Fruit fly (Drosophila melanogaster): ENCODE data around the gene CG7173.

The CG7173 gene

DNA sequence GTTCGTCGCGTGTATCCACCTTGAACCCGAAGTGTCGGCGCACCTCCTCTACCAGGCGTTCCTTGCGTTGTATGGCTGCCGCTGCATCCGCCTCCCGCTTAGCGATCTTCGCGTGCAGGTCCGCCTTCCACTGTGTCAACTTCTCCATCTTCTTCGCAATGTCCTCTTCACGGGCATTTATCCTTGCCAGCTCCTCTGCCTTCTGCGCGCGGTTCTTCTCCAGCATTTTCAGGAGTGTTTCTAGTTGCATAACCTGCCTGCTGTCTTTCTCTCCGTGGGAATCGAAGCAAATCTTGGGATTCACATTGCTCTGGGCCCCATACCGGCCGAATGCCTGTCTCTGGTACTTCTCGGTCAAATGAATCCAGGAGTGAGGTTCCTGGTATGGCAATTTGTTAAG is 10.2 kb upstream of the CG7173 start:
- TF ChIP-seq insv (optimal IDR thresholded peaks at IDR 0.05) (no peak), Sin3A (optimal IDR thresholded peaks at IDR 0.05) (no peak), h (optimal IDR thresholded peaks at IDR 0.05) (no peak)

DNA sequence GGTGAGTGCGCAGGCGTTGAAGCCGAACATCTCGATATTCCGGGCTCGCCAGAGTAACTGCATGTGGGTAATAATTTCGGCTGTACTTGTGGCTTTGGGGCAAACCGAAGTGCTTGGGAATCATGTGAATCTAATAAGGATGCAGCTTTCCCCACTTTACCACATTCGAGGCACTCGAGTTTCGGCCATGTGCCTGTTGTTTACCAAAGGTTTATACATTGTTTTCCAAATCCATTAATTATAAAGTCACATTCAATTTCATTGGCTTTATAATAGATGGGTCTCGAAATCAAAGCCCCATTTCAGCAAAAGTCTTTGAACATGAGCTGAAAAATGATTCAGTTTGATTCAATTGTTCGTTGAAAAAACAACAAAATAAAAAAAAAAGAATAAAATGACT is 7.1 kb upstream of the CG7173 start, which contains the start of gene CG7634:
Gene CG7634, plus strand, starts transcription at position 301 of the 400 bp plus-strand sequence.
- TF ChIP-seq psq (optimal IDR thresholded peaks at IDR 0.05), result no peak
- no peak for TF ChIP-seq insv (optimal IDR thresholded peaks at IDR 0.05)
- TF ChIP-seq Sin3A (optimal IDR thresholded peaks at IDR 0.05), result no peak
- no peak for TF ChIP-seq ttk (optimal IDR thresholded peaks at IDR 0.05)
- no peak for TF ChIP-seq h (optimal IDR thresholded peaks at IDR 0.05)
- no peak for TF ChIP-seq Myc (optimal IDR thresholded peaks at IDR 0.05)

DNA sequence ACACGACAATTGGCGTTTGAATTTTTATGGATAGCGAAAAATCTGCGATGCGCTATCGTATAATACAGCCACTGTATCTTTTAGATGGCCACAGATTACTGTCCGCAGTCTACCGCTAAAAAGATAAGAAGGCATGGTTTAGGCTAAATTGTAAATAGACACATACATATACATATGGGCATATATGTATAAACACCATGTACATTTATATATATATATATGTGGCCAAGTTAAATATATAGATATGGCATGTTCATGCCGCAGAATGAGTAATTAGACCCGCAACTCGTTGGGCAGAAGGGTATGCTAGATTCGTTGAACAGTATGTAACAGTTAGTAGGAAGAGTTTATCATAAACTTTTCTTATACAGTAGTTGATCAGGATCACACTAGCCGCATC is 4.1 kb upstream of the CG7173 start, which contains the start of gene CapaR:
Gene CapaR, minus strand, starts transcription at position 101 of the 400 bp plus-strand sequence.
- no peak for TF ChIP-seq Sin3A (optimal IDR thresholded peaks at IDR 0.05)
- no peak for TF ChIP-seq Myc (optimal IDR thresholded peaks at IDR 0.05)
- TF ChIP-seq psq (optimal IDR thresholded peaks at IDR 0.05), result no peak

DNA sequence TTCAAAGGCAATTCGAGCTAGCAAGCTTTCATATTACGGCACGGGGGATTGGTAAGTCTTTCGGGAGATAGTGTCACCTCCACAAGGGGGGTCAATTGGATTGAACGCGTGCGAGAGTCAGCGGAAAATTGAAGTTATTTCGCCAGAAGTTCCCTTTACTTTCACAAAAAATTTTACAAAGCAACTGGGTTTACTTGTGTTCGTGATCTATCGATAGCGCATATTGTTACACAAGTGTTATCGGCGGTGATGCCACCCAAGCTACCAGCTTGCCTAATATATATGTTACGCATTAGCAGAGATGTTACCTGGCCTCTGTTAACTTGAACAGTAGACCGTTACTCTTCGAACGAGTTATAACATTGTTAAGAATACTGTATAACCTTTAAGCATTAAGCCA is 3.3 kb downstream of the CG7173 start, which contains the start of gene Wnk:
Gene Wnk, minus strand, starts transcription at position 177 of the 400 bp plus-strand sequence.
- TF ChIP-seq h (optimal IDR thresholded peaks at IDR 0.05), result no peak
- TF ChIP-seq Myc (optimal IDR thresholded peaks at IDR 0.05), result no peak
- TF ChIP-seq ttk (optimal IDR thresholded peaks at IDR 0.05), result no peak
- TF ChIP-seq insv (optimal IDR thresholded peaks at IDR 0.05), result no peak
- no peak for TF ChIP-seq psq (optimal IDR thresholded peaks at IDR 0.05)
- TF ChIP-seq Sin3A (optimal IDR thresholded peaks at IDR 0.05), result no peak

DNA sequence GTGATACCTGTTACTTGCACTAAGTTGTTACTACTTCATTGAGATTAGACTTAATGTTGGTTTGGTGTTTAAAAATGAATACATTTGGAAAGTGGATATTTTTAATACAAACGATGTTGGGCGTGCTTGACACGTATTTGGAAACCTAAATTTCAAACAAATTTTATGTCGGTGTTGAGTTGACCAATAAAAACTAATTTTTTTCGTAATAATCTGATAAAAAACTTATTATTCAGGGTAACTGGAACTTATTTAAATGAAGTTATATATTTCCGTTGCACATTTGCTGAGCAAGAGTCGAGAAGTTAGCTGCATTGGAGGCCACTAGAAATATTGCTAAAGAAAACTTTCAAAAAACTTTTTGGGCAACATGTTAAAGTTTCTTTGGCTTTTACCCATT is 16.0 kb downstream of the CG7173 start, which contains the start of gene CG33290:
Gene CG33290, plus strand, starts transcription at position 301 of the 400 bp plus-strand sequence.
- TF ChIP-seq Sin3A (optimal IDR thresholded peaks at IDR 0.05), result no peak
- TF ChIP-seq h (optimal IDR thresholded peaks at IDR 0.05), result no peak
- no peak for TF ChIP-seq insv (optimal IDR thresholded peaks at IDR 0.05)
- no peak for TF ChIP-seq ttk (optimal IDR thresholded peaks at IDR 0.05)
- TF ChIP-seq Myc (optimal IDR thresholded peaks at IDR 0.05), result no peak
- TF ChIP-seq psq (optimal IDR thresholded peaks at IDR 0.05), result no peak

DNA sequence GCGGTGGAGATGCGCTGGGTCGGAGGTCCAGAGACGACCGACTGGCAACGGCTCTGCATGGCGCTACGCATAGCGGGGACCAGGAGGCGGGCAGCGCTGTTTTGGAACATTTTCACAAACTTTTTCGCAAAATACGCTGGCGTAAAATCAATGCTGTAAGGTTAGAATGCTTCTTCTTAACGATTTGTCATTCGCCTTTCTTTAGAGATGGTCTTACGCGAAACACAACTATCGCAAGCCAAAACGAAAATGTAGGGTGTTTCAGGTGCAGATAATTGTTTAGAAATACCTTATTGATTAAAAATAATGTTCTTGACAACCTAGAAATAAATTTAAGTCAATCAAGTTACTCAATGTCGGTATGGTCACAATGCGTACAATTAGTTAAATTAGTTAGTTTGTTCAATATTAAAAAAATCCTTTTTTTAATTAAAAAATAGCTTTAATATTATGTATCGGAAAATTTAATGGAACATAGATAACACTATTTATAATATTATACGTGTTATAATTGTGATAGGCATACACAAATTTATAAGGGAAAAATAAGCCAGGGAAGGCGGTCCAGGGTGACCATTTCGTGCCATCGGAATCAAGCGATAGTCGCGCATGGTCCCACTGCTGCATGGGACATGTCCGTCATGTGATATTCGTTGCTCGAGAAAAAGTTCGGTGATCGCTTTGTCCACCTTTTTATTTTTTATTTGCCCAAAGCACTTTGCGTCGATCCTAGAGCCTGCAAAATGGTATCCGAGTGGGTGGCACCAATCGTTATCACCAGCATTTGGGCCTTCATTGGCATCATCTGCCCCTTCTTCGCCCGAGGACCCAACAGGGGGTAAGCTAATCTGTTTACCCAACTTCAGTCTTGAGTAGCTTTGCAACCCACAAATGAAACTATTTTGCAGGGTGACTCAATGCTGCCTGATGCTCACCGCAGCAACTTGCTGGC is 18.5 kb downstream of the CG7173 start, which contains the start of the genes COX8 and VhaM9.7-b:
Gene COX8, minus strand, starts transcription at position 203 of the 952 bp plus-strand sequence.
Gene VhaM9.7-b, plus strand, starts transcription at position 618 of the 952 bp plus-strand sequence.
- no peak for TF ChIP-seq Myc (optimal IDR thresholded peaks at IDR 0.05)
- TF ChIP-seq Sin3A (optimal IDR thresholded peaks at IDR 0.05), result no peak
- TF ChIP-seq h (optimal IDR thresholded peaks at IDR 0.05), result no peak
- TF ChIP-seq ttk (optimal IDR thresholded peaks at IDR 0.05), result no peak
- TF ChIP-seq insv (optimal IDR thresholded peaks at IDR 0.05), result no peak

DNA sequence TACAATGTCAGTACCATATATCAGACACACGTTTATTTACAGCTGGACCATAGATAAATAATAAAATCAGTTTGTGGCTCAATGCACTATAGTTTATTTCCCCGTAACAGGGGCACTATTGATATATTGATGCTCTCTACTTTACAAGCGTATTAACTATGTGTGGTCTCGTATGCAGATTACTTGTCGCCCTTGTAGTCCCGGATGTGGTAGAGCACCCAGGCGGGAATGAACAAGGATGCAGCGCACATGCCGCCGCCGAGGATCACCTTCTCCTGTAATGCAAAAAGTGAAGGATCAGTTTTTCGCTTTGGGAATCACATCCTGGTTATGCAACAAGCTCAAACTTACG is 19.2 kb downstream of the CG7173 start:
- no peak for TF ChIP-seq ttk (optimal IDR thresholded peaks at IDR 0.05)
- TF ChIP-seq insv (optimal IDR thresholded peaks at IDR 0.05), result no peak
- no peak for TF ChIP-seq psq (optimal IDR thresholded peaks at IDR 0.05)
- no peak for TF ChIP-seq Sin3A (optimal IDR thresholded peaks at IDR 0.05)
- TF ChIP-seq Myc (optimal IDR thresholded peaks at IDR 0.05), result no peak
- no peak for TF ChIP-seq h (optimal IDR thresholded peaks at IDR 0.05)

DNA sequence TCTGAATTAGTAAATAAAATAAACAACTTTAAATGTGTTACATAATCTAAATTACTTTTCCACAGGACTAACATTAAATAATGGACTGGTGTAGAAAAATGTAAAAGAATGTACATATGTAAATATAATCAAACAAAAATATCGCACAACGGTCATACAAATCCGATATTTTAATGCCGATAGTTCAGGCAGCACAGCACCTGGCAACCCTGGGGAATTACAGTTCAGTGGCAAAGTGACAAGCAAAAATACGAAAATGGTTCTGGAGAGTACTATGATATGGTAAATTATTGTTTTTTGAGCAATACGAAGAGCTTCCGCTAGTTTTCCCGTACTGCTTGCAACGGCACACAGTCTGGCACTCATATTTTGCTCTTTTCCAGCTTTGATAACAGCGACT is 21.2 kb downstream of the CG7173 start, which contains the start of gene Rpn10:
Gene Rpn10, plus strand, starts transcription at position 144 of the 400 bp plus-strand sequence.
- no peak for TF ChIP-seq h (optimal IDR thresholded peaks at IDR 0.05)
- no peak for TF ChIP-seq ttk (optimal IDR thresholded peaks at IDR 0.05)
- no peak for TF ChIP-seq Myc (optimal IDR thresholded peaks at IDR 0.05)

DNA sequence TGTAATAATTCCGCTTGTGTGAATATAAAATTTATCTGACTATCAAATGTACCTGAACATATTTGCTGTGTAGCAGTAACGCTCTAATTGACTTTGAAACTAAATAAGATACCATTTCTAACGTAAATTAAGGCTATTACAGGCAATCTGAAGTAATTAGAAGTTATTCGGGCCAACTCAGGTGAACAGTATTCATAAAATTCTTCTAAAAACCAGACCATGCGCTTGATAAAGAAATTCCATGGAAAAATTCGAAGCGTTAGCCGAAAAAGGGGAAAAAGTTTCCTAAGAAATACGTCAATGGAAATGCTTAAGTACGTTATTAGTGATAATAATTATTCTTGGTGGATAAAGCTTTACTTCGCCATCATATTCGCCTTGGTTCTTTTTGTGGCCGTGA is 23.7 kb downstream of the CG7173 start, which contains the start of gene ppk5:
Gene ppk5, plus strand, starts transcription at position 301 of the 400 bp plus-strand sequence.
- TF ChIP-seq psq (optimal IDR thresholded peaks at IDR 0.05), result no peak
- no peak for TF ChIP-seq Sin3A (optimal IDR thresholded peaks at IDR 0.05)
- TF ChIP-seq ttk (optimal IDR thresholded peaks at IDR 0.05), result no peak
- no peak for TF ChIP-seq insv (optimal IDR thresholded peaks at IDR 0.05)
- TF ChIP-seq Myc (optimal IDR thresholded peaks at IDR 0.05), result no peak
- no peak for TF ChIP-seq h (optimal IDR thresholded peaks at IDR 0.05)

DNA sequence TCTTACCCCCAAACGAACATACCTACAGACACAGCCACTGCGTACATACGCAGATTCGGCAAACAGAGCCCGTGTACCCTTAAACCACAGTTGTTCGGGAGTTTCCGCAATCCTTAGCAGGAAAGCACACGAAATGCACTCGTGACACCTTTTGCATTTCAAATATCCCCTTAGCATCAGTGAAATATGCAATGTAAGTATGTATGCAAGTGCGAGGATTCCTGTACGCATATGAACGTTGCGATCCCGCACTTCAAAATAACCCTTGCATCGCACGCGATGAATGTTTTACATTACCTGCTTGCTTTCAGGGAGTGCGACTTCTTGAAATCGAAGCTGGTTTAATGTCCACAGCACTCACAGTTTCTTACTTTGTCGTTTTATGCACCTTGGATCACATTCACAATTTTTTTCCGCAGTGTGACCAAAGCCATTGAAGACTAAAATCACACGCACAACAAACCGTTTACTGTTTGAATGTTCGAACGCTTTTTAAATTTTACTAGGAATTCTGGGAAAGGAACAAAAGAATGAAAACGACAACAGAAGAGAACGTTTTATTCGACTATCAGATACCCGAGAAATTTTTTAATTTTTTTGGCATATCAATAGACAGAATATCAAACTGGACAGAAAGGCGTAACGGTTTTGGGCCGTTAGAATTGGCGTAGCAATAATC is 24.6 kb downstream of the CG7173 start, which contains the start of gene Mkrn1:
Gene Mkrn1, minus strand, starts transcription at position 444 of the 679 bp plus-strand sequence.
- TF ChIP-seq insv (optimal IDR thresholded peaks at IDR 0.05) (no peak), Myc (optimal IDR thresholded peaks at IDR 0.05) (no peak), ttk (optimal IDR thresholded peaks at IDR 0.05) (no peak)

DNA sequence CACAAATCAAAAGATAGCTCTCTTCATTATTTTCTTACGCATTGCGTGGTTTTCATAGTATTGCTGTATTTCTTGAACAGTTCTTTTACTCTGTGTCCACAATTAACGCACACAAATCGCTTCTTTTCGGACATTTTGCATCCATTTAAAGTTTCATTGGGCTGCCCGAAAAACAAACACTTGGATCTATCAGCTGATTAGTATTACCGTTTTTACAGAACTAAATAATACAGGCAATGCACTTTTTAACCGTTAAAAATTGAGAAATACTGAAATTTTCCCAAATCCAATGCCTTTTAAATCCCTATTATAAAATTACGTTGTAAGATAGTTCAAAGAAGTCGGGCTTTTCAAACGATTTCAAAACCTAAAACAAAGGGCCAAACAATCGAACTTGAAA is 28.9 kb downstream of the CG7173 start, which contains the start of gene Arv1:
Gene Arv1, minus strand, starts transcription at position 226 of the 400 bp plus-strand sequence.
- no peak for TF ChIP-seq Myc (optimal IDR thresholded peaks at IDR 0.05)
- no peak for TF ChIP-seq h (optimal IDR thresholded peaks at IDR 0.05)
- no peak for TF ChIP-seq psq (optimal IDR thresholded peaks at IDR 0.05)
- no peak for TF ChIP-seq Sin3A (optimal IDR thresholded peaks at IDR 0.05)
- TF ChIP-seq insv (optimal IDR thresholded peaks at IDR 0.05), result no peak
- no peak for TF ChIP-seq ttk (optimal IDR thresholded peaks at IDR 0.05)

Measured in Kc167 (cell line).